Fruit fly (Drosophila melanogaster): ENCODE results near the gene CG8353.

The CG8353 gene

dm6 chr2L:8198757-8199156 is 15.1 kb upstream of the CG8353 start, which contains the start of gene PGAP5 (continued):
- TF ChIP-seq HmgZ (tag; optimal IDR thresholded peaks at IDR 0.05) (peak; percentile 54), B-H1 (GFP tag; IDR thresholded peaks at IDR 0.05) (no peak), Pdp1 (GFP tag; optimal IDR thresholded peaks at IDR 0.05) (peak in 1 of 2 experiments; percentile 54), ems (GFP tag; optimal IDR thresholded peaks at IDR 0.05) (peak; percentile 16), lbe (GFP tag; optimal IDR thresholded peaks at IDR 0.05) (peak; percentile 75), CG34224 (GFP tag; IDR thresholded peaks at IDR 0.05; ENCODE audit: partially characterized antibody) (peak; percentile 98), Doc3 (GFP tag; IDR thresholded peaks at IDR 0.05; ENCODE audit: partially characterized antibody) (peak; percentile 96), NfI (GFP tag; optimal IDR thresholded peaks at IDR 0.05) (no peak), sna (GFP tag; IDR thresholded peaks at IDR 0.05; ENCODE audit: partially characterized antibody) (peak; percentile 95), stwl (tag; optimal IDR thresholded peaks at IDR 0.05) (peak; percentile 52), Rfx (GFP tag; IDR thresholded peaks at IDR 0.05) (peak; percentile 63; the same call in 1 of the 2 replicates), CG30403 (GFP tag; optimal IDR thresholded peaks at IDR 0.05) (peak; percentile 32), Usf (GFP tag; optimal IDR thresholded peaks at IDR 0.05) (no peak), cato (GFP tag; optimal IDR thresholded peaks at IDR 0.05; ENCODE audit: borderline replicate concordance) (no peak), trem (tag; optimal IDR thresholded peaks at IDR 0.05) (peak; percentile 27), zfh2 (GFP tag; optimal IDR thresholded peaks at IDR 0.05) (peak; percentile 2), CG5180 (GFP tag; optimal IDR thresholded peaks at IDR 0.05) (no peak), CG10267 (tag; optimal IDR thresholded peaks at IDR 0.05) (peak; percentile 93), schlank (tag; optimal IDR thresholded peaks at IDR 0.05) (no peak), D19B (GFP tag; optimal IDR thresholded peaks at IDR 0.05) (no peak), Kr (GFP tag; optimal IDR thresholded peaks at IDR 0.05) (no peak), CHES-1-like (GFP tag; optimal IDR thresholded peaks at IDR 0.05) (peak; percentile 26), Ets97D (GFP tag; optimal IDR thresholded peaks at IDR 0.05) (peak; percentile 60), B-H2 (GFP tag; optimal IDR thresholded peaks at IDR 0.05) (peak; percentile 73), CG16863 (GFP tag; optimal IDR thresholded peaks at IDR 0.05) (peak; percentile 34), nerfin-1 (tag; optimal IDR thresholded peaks at IDR 0.05) (no peak), BEAF-32 (GFP tag; optimal IDR thresholded peaks at IDR 0.05) (peak; percentile 91), CG4328 (GFP tag; optimal IDR thresholded peaks at IDR 0.05) (no peak), gro (GFP tag; optimal IDR thresholded peaks at IDR 0.05) (peak; percentile 49), CG1647 (GFP tag; optimal IDR thresholded peaks at IDR 0.05) (no peak), vnd (GFP tag; IDR thresholded peaks at IDR 0.05; ENCODE audit: partially characterized antibody) (peak; percentile 87), sob (GFP tag; IDR thresholded peaks at IDR 0.05) (peak; percentile 62), CG34376 (GFP tag; optimal IDR thresholded peaks at IDR 0.05) (peak; percentile 24), CG7963 (GFP tag; IDR thresholded peaks at IDR 0.05; ENCODE audit: partially characterized antibody) (peak; percentile 85), corto (GFP tag; optimal IDR thresholded peaks at IDR 0.05) (peak; percentile 19), Nf-YB (GFP tag; optimal IDR thresholded peaks at IDR 0.05) (no peak), Eip74EF (GFP tag; optimal IDR thresholded peaks at IDR 0.05) (no peak), CG13775 (GFP tag; optimal IDR thresholded peaks at IDR 0.05) (no peak), CG42726 (GFP tag; IDR thresholded peaks at IDR 0.05; ENCODE audit: partially characterized antibody) (peak; percentile 92), CG7786 (GFP tag; optimal IDR thresholded peaks at IDR 0.05) (peak; percentile 21), mld (GFP tag; IDR thresholded peaks at IDR 0.05; ENCODE audit: partially characterized antibody) (peak; percentile 74; the same call in 2 of the 3 replicates), Camta (GFP tag; optimal IDR thresholded peaks at IDR 0.05) (no peak), tap (tag; optimal IDR thresholded peaks at IDR 0.05) (no peak), knrl (GFP tag; IDR thresholded peaks at IDR 0.05; ENCODE audit: partially characterized antibody) (peak; percentile 91), CG6791 (GFP tag; IDR thresholded peaks at IDR 0.05; ENCODE audit: partially characterized antibody) (peak; percentile 94), MBD-R2 (GFP tag; IDR thresholded peaks at IDR 0.05) (peak; percentile 93), Dbx (GFP tag; IDR thresholded peaks at IDR 0.05) (peak; percentile 76; the same call in 2 of the 3 replicates), NC2β (GFP tag; optimal IDR thresholded peaks at IDR 0.05) (peak; percentile 5), Dref (GFP tag; IDR thresholded peaks at IDR 0.05) (peak; percentile 89)

Data from whole organism, embryonic.